Fruit fly (Drosophila melanogaster) whole organism, prepupa: ENCODE results near the gene CG15369.

Experiments
- Blimp-1 ChIP-seq: fragments of 200-800 bp; sonication (Bioruptor generic); optimal IDR thresholded peaks from 3 replicates; lab custom pipeline; 2017; ENCODE audit warnings: missing biosample characterization, missing genetic modification characterization, mild to moderate bottlenecking, moderate library complexity, missing genetic modification reagents
- CG11762 ChIP-seq: fragments of 200-800 bp; sonication (Bioruptor generic); optimal IDR thresholded peaks from 3 replicates; lab custom pipeline; 2016; ENCODE audit warnings: missing biosample characterization, missing genetic modification characterization; ENCODE audit not compliant: insufficient read depth
- CG16779 ChIP-seq: fragments of 200-800 bp; sonication (Bioruptor generic); optimal IDR thresholded peaks from 3 replicates; lab custom pipeline; 2017; ENCODE audit warnings: missing biosample characterization, mild to moderate bottlenecking, missing genetic modification characterization
- CG3919 ChIP-seq: fragments of 200-800 bp; sonication (Bioruptor generic); optimal IDR thresholded peaks from 3 replicates; lab custom pipeline; 2016; ENCODE audit warnings: missing biosample characterization, missing genetic modification characterization
- CG6792 ChIP-seq: fragments of 200-800 bp; sonication (Bioruptor generic); optimal IDR thresholded peaks from 3 replicates; lab custom pipeline; 2016; ENCODE audit warnings: missing biosample characterization, missing genetic modification characterization
- CG9139 ChIP-seq: fragments of 200-800 bp; sonication (Bioruptor generic); optimal IDR thresholded peaks from 3 replicates; lab custom pipeline; 2017; ENCODE audit warnings: missing biosample characterization, mild to moderate bottlenecking, missing genetic modification characterization
- Hr4 ChIP-seq: fragments of 200-800 bp; sonication (Bioruptor generic); optimal IDR thresholded peaks from 3 replicates; lab custom pipeline; 2016; ENCODE audit warnings: missing biosample characterization, missing genetic modification characterization
- Lpt ChIP-seq: fragments of 200-800 bp; sonication (Bioruptor generic); optimal IDR thresholded peaks from 3 replicates; lab custom pipeline; 2016; ENCODE audit warnings: missing biosample characterization, missing genetic modification characterization
- Sox14 ChIP-seq: fragments of 200-800 bp; sonication (Bioruptor generic); optimal IDR thresholded peaks from 3 replicates; lab custom pipeline; 2016; ENCODE audit warnings: missing biosample characterization, missing genetic modification characterization
- fkh ChIP-seq: fragments of 200-800 bp; sonication (Bioruptor generic); optimal IDR thresholded peaks from 3 replicates; lab custom pipeline; 2017; ENCODE audit warnings: missing biosample characterization, mild to moderate bottlenecking, missing genetic modification characterization, moderate library complexity

DNA sequence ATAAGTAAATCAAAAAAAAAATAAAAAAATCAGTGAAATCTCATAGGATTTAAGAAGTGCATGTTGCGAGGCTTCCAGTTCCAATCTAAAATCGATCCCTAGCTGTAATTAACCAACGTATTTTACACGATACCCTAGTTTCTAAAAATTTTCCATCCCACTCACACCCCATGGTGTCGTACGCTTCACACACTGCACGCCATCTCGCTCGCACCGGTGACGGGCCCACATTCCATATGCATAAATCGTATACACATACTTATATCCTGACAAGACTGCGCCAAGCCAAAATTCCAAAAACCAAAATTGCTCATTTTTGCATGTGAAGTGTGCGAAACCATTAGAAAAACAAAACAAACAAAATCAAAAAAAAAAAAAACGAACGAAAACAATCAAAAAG is 38.3 kb downstream of the CG15369 start:
- no peak for TF ChIP-seq CG16779 (tag; lab: Kevin White, UChicago)
- no peak for TF ChIP-seq Sox14
- TF ChIP-seq fkh, result no peak
- TF ChIP-seq CG6792 (GFP tag; lab: Kevin White, UChicago), result no peak
- TF ChIP-seq Blimp-1, result no peak
- TF ChIP-seq CG9139, result no peak
- no peak for TF ChIP-seq Lpt
- no peak for TF ChIP-seq CG3919 (GFP tag; lab: Kevin White, UChicago)
- no peak for TF ChIP-seq CG11762
- no peak for TF ChIP-seq Hr4 (GFP tag; lab: Kevin White, UChicago)
